Worm (Caenorhabditis elegans) whole organism, L1 larva: ENCODE data around the gene C16A11.7.

Experiments used
- aly-2 ChIP-seq: fragments of 150-350 bp; optimal IDR thresholded peaks from 2 replicates; lab custom pipeline; 2014; ENCODE audit warnings: missing biosample characterization, missing genetic modification characterization
- ceh-90 ChIP-seq: sonication (generic microtip); optimal IDR thresholded peaks from 2 replicates; lab custom pipeline; 2016; ENCODE audit warnings: missing genetic modification characterization, missing compliant biosample characterization
- elt-3 ChIP-seq, 6 experiments: fragments of 150-350 bp in 1 of 6; sonication (generic microtip); optimal IDR thresholded peaks; 2 replicates each; lab custom pipeline; 2017 to 2018; ENCODE audit warnings: missing biosample characterization in 6 of 6, missing genetic modification characterization in 6 of 6, inconsistent platforms in 1 of 6
- nhr-11 ChIP-seq: fragments of 150-350 bp; optimal IDR thresholded peaks from 2 replicates; lab custom pipeline; 2014; ENCODE audit warnings: missing biosample characterization, missing genetic modification characterization
- nhr-28 ChIP-seq: fragments of 150-350 bp; optimal IDR thresholded peaks from 2 replicates; lab custom pipeline; 2014; ENCODE audit warnings: missing biosample characterization, missing genetic modification characterization
- pqm-1 ChIP-seq: sonication (generic microtip); optimal IDR thresholded peaks from 3 replicates; lab custom pipeline; 2017; ENCODE audit warnings: missing biosample characterization, missing genetic modification characterization

DNA sequence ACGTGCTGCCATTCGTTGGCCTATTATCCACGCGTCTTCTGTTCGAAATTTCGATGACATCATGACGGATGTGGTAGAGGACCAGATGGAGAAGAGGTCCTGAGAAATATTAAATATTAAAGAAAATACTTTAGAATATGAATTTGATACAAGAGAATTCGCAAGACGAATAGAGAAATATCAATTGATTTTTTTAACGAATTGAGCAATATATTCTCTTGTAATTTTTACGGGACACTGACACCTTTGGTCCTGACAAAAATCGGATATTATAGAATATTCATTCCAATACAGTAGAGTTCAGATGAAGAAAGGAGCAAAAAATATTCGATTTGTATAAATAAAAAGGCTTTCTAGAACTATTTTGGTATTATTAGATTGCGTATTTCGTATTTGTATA lies 31.4 kb upstream of the C16A11.7 start, which contains the start of gene C01F1.6:
- no peak for TF ChIP-seq nhr-28
- no peak for TF ChIP-seq aly-2
- no peak for TF ChIP-seq pqm-1
- TF ChIP-seq nhr-11 (tag; lab: Kevin White, UChicago), result no peak
- TF ChIP-seq ceh-90, result no peak
- TF ChIP-seq elt-3 (tag; optimal IDR thresholded peaks at IDR 0.05; lab: Kevin White, UChicago), result no peak
